Fruit fly (Drosophila melanogaster): ENCODE measurements around the gene sog.

The sog gene

dm6 chrX:15622970-15623402 is 10.2 kb downstream of the sog start (continued):
- peak in 1 of 2 experiments; percentile 67 for TF ChIP-seq Eip74EF (GFP tag; optimal IDR thresholded peaks at IDR 0.05)
- no peak for TF ChIP-seq CG6791 (GFP tag; IDR thresholded peaks at IDR 0.05; ENCODE audit: partially characterized antibody)
- TF ChIP-seq CG6654 (GFP tag; optimal IDR thresholded peaks at IDR 0.05), result peak; percentile 29
- peak; percentile 1 for TF ChIP-seq gcm2 (GFP tag; optimal IDR thresholded peaks at IDR 0.05)
- peak; percentile 85 for TF ChIP-seq gem (tag; optimal IDR thresholded peaks at IDR 0.05)
- TF ChIP-seq CG3407 (GFP tag; optimal IDR thresholded peaks at IDR 0.05), result peak; percentile 42
- TF ChIP-seq CG6683 (GFP tag; optimal IDR thresholded peaks at IDR 0.05), result peak; percentile 40
- TF ChIP-seq zfh2 (GFP tag; optimal IDR thresholded peaks at IDR 0.05), result peak; percentile 80
- TF ChIP-seq ham (GFP tag; IDR thresholded peaks at IDR 0.05), result no peak; the same call in 1 of the 2 replicates
- TF ChIP-seq CG14441 (GFP tag; IDR thresholded peaks at IDR 0.05), result peak; percentile 88
- TF ChIP-seq CG31365 (tag; optimal IDR thresholded peaks at IDR 0.05), result peak; percentile 46
- TF ChIP-seq sna (GFP tag; IDR thresholded peaks at IDR 0.05; ENCODE audit: partially characterized antibody), result no peak
- peak; percentile 93 for TF ChIP-seq vvl (GFP tag; IDR thresholded peaks at IDR 0.05)
- TF ChIP-seq Fer1 (GFP tag; optimal IDR thresholded peaks at IDR 0.05), result peak; percentile 71
- peak; percentile 15 for TF ChIP-seq CG3163 (GFP tag; optimal IDR thresholded peaks at IDR 0.05)
- TF ChIP-seq bigmax (GFP tag; optimal IDR thresholded peaks at IDR 0.05), result no peak
- peak; percentile 67 for TF ChIP-seq Blimp-1 (GFP tag; optimal IDR thresholded peaks at IDR 0.05)
- TF ChIP-seq CG7786 (GFP tag; optimal IDR thresholded peaks at IDR 0.05), result peak; percentile 53
- no peak for TF ChIP-seq YL-1 (GFP tag; optimal IDR thresholded peaks at IDR 0.05)
- peak; percentile 77 for TF ChIP-seq Dek (tag; optimal IDR thresholded peaks at IDR 0.05)
- peak; percentile 77 for TF ChIP-seq danr (GFP tag; IDR thresholded peaks at IDR 0.05)
- peak; percentile 85 for TF ChIP-seq CG3847 (GFP tag; IDR thresholded peaks at IDR 0.05)
- TF ChIP-seq cas (GFP tag; IDR thresholded peaks at IDR 0.05), result peak; percentile 75; the same call in 1 of the 2 replicates
- peak; percentile 25 for TF ChIP-seq crc (GFP tag; optimal IDR thresholded peaks at IDR 0.05)
- TF ChIP-seq CG13424 (tag; optimal IDR thresholded peaks at IDR 0.05), result peak; percentile 81
- peak; percentile 89 for TF ChIP-seq CG12769 (tag; optimal IDR thresholded peaks at IDR 0.05)
- no peak for TF ChIP-seq da (GFP tag; optimal IDR thresholded peaks at IDR 0.05)
- no peak for TF ChIP-seq CG9797 (GFP tag; optimal IDR thresholded peaks at IDR 0.05)
- TF ChIP-seq CG6254 (GFP tag; optimal IDR thresholded peaks at IDR 0.05), result peak; percentile 6
- TF ChIP-seq jigr1 (GFP tag; IDR thresholded peaks at IDR 0.05), result peak; percentile 75; the same call in 2 of the 3 replicates
- no peak for TF ChIP-seq Bgb (GFP tag; IDR thresholded peaks at IDR 0.05; ENCODE audit: partially characterized antibody)
- TF ChIP-seq Hey (tag; optimal IDR thresholded peaks at IDR 0.05), result peak; percentile 4
- peak; percentile 16 for TF ChIP-seq wek (GFP tag; optimal IDR thresholded peaks at IDR 0.05)
- TF ChIP-seq pum (GFP tag; optimal IDR thresholded peaks at IDR 0.05), result peak; percentile 90
- no peak for TF ChIP-seq tll (GFP tag; optimal IDR thresholded peaks at IDR 0.05)
- TF ChIP-seq Aef1 (GFP tag; IDR thresholded peaks at IDR 0.05), result peak; percentile 86
- peak; percentile 69 for TF ChIP-seq sens-2 (GFP tag; IDR thresholded peaks at IDR 0.05)
- no peak for TF ChIP-seq Tbp (GFP tag; optimal IDR thresholded peaks at IDR 0.05)
- TF ChIP-seq dati (GFP tag; IDR thresholded peaks at IDR 0.05), result peak; percentile 52; the same call in 1 of the 2 replicates
- no peak for TF ChIP-seq stwl (tag; optimal IDR thresholded peaks at IDR 0.05)
- TF ChIP-seq mirr (GFP tag; optimal IDR thresholded peaks at IDR 0.05), result peak; percentile 25
- no peak for TF ChIP-seq Spps (tag; optimal IDR thresholded peaks at IDR 0.05)
- peak; percentile 22 for TF ChIP-seq run (tag; optimal IDR thresholded peaks at IDR 0.05)
- TF ChIP-seq twi (tag; optimal IDR thresholded peaks at IDR 0.05), result no peak
- TF ChIP-seq Taf1 (GFP tag; IDR thresholded peaks at IDR 0.05), result peak; percentile 69
- no peak for TF ChIP-seq CG15073 (GFP tag; optimal IDR thresholded peaks at IDR 0.05)
- TF ChIP-seq Opbp (GFP tag; IDR thresholded peaks at IDR 0.05; ENCODE audit: partially characterized antibody), result no peak
- TF ChIP-seq Scr (GFP tag; IDR thresholded peaks at IDR 0.05; ENCODE audit: partially characterized antibody), result no peak
- peak; percentile 3 to 71 for TF ChIP-seq bsh (GFP tag; optimal IDR thresholded peaks at IDR 0.05)
- TF ChIP-seq CG1647 (GFP tag; optimal IDR thresholded peaks at IDR 0.05), result peak; percentile 14
